Worm (Caenorhabditis elegans) whole organism, early embryonic: Measurements from ENCODE around the gene C33H5.1.

Experiments used
- B0310.2 ChIP-seq: sonication (generic microtip); optimal IDR thresholded peaks from 2 replicates; lab custom pipeline; 2016; ENCODE audit warnings: mild to moderate bottlenecking, missing genetic modification characterization, missing compliant biosample characterization
- F13C5.2 ChIP-seq: sonication (generic microtip); optimal IDR thresholded peaks from 2 replicates; lab custom pipeline; 2017; ENCODE audit warnings: mild to moderate bottlenecking, missing genetic modification characterization, inconsistent platforms, missing compliant biosample characterization
- aly-1 ChIP-seq: sonication (generic microtip); optimal IDR thresholded peaks from 2 replicates; lab custom pipeline; 2016; ENCODE audit warnings: missing genetic modification characterization, missing compliant biosample characterization
- ama-1 ChIP-seq: fragments of 150-350 bp; optimal IDR thresholded peaks from 2 replicates; lab custom pipeline; 2014
- ceh-13 ChIP-seq: fragments of 200-800 bp; sonication (Bioruptor generic); optimal IDR thresholded peaks from 2 replicates; lab custom pipeline; 2018; ENCODE audit warnings: mild to moderate bottlenecking, missing genetic modification characterization, missing compliant biosample characterization
- ceh-36 ChIP-seq: sonication (generic microtip); optimal IDR thresholded peaks from 2 replicates; lab custom pipeline; 2016; ENCODE audit warnings: missing genetic modification characterization, inconsistent platforms, missing compliant biosample characterization
- ets-7 ChIP-seq: sonication (generic microtip); optimal IDR thresholded peaks from 2 replicates; lab custom pipeline; 2016; ENCODE audit warnings: missing genotype, missing genetic modification characterization, missing compliant biosample characterization
- flt-1 ChIP-seq: fragments of 200-800 bp; sonication (Bioruptor generic); IDR thresholded peaks from 2 replicates; pipeline ENCODE4 v1.3.6; 2022; ENCODE audit warnings: missing genetic modification characterization, missing compliant biosample characterization
- hmbx-1 ChIP-seq: sonication (generic microtip); optimal IDR thresholded peaks from 2 replicates; lab custom pipeline; 2016; ENCODE audit warnings: mild to moderate bottlenecking, missing genetic modification characterization, missing compliant biosample characterization
- hmg-4 ChIP-seq: fragments of 200-800 bp; sonication (Bioruptor generic); optimal IDR thresholded peaks from 2 replicates; lab custom pipeline; 2018; ENCODE audit warnings: mild to moderate bottlenecking, missing genetic modification characterization, missing compliant biosample characterization
- hnd-1 ChIP-seq: sonication (generic microtip); optimal IDR thresholded peaks from 2 replicates; lab custom pipeline; 2016; ENCODE audit warnings: missing genetic modification characterization, missing compliant biosample characterization
- pes-1 ChIP-seq: fragments of 200-800 bp; sonication (Bioruptor generic); IDR thresholded peaks from 2 replicates; pipeline ENCODE4 v1.3.6; 2022; ENCODE audit warnings: missing genetic modification reagents, missing genetic modification characterization, missing compliant biosample characterization
- scrt-1 ChIP-seq: fragments of 200-800 bp; sonication (Bioruptor generic); IDR thresholded peaks from 2 replicates; pipeline ENCODE4 v1.3.6; 2022; ENCODE audit warnings: missing genetic modification characterization, missing compliant biosample characterization
- sea-1 ChIP-seq: fragments of 200-800 bp; sonication (Bioruptor generic); conservative IDR thresholded peaks from 2 replicates; pipeline ENCODE4 v1.3.6; 2022; ENCODE audit warnings: missing genetic modification characterization, missing compliant biosample characterization
- tbx-11 ChIP-seq: fragments of 200-800 bp; sonication (Bioruptor generic); IDR thresholded peaks from 2 replicates; pipeline ENCODE4 v1.3.6; 2022; ENCODE audit warnings: missing genetic modification characterization, missing compliant biosample characterization
- tbx-37 ChIP-seq: fragments of 200-800 bp; sonication (Bioruptor generic); conservative IDR thresholded peaks from 2 replicates; pipeline ENCODE4 v1.3.6; 2022; ENCODE audit warnings: missing genetic modification reagents, missing genetic modification characterization, missing compliant biosample characterization
- tra-4 ChIP-seq: sonication (generic microtip); optimal IDR thresholded peaks from 2 replicates; lab custom pipeline; 2017; ENCODE audit warnings: missing genetic modification characterization, missing compliant biosample characterization

The C33H5.1 gene

ce11 chrIV:7794709-7795108 lies 14.0 kb upstream of the C33H5.1 start, which contains the start of gene ntp-1:
Gene ntp-1 (minus strand): TSS chrIV:7794809.
- TF ChIP-seq tbx-37 (GFP tag; lab: Robert Waterston, UW) = no peak
- TF ChIP-seq tbx-11 (GFP tag; lab: Robert Waterston, UW) = no peak
- TF ChIP-seq B0310.2 = no peak
- TF ChIP-seq hmbx-1 (tag; lab: Kevin White, UChicago) = no peak
- no peak for TF ChIP-seq ets-7 (tag; lab: Kevin White, UChicago)
- no peak for TF ChIP-seq ceh-36 (tag; lab: Kevin White, UChicago)
- no peak for TF ChIP-seq ceh-13
- TF ChIP-seq hnd-1 (tag; lab: Kevin White, UChicago) = no peak
- no peak for TF ChIP-seq sea-1 (GFP tag; lab: Robert Waterston, UW)
- TF ChIP-seq tra-4 (tag; lab: Kevin White, UChicago) = no peak
- no peak for TF ChIP-seq F13C5.2 (tag; lab: Kevin White, UChicago)
- no peak for TF ChIP-seq aly-1
- no peak for TF ChIP-seq pes-1
- TF ChIP-seq scrt-1 = no peak
- TF ChIP-seq ama-1 (lab: Kevin White, UChicago) = no peak
- TF ChIP-seq flt-1 (GFP tag; lab: Robert Waterston, UW) = no peak
- no peak for TF ChIP-seq hmg-4 (GFP tag; lab: Kevin White, UChicago)

DNA sequence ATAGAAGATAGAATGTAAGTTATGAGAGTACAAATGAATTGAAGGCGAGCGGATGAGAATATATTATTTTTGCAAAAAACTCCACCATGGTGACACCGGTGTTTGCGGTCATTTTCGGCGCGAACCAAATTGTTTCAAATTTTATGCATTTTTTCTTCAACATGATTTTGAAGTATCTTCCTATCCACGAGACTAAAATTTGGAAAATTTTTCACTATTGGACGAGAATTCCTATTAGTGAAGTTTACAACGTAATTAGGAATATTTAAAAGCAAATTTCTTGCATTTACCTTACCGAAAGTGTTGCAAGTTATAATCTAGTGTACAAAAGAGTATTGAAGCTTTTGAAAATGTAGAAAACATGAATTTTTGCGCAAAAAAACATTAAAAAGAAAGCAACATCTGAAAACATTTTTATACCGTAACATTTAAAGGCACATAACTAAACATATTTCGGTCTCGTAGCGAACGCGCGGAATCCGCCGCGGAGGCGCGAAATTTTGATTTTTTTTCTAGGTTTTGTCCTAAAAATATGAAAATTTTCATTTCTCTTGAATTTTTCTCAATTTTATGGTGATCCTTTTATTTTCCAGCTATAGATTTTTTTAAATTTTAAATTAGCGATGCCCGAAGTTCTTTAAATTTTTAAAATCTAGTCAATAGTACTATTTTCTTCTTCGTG lies 12.1 kb upstream of the C33H5.1 start, which contains the start of gene sgo-1:
Gene sgo-1 (minus strand): TSS at position 51 of the 682 bp plus-strand sequence.
- no peak for TF ChIP-seq B0310.2

DNA sequence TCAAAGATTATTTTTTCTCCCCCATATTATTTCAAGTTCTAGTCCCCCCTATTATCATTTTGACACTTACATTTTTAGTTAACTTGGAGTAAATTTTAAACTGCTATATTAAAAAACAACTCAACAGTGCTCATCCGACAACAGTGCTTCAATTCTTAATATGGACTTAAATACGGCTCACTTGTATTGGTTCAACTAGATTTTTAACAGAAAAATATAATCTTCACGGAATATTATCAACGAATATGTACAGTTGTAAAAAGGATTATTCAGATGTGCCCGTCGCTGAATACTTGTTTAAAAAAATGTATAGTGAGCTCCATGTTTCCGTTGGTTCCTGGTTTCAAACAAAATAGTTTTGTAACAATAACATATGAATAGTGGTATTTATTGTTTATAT lies 8.4 kb upstream of the C33H5.1 start:
- no peak for TF ChIP-seq tbx-11 (GFP tag; lab: Robert Waterston, UW)
- TF ChIP-seq hnd-1 (tag; lab: Kevin White, UChicago) = no peak
- TF ChIP-seq hmg-4 (GFP tag; lab: Kevin White, UChicago) = no peak
- TF ChIP-seq ceh-36 (tag; lab: Kevin White, UChicago) = no peak
- no peak for TF ChIP-seq aly-1
- TF ChIP-seq tra-4 (tag; lab: Kevin White, UChicago) = no peak
- no peak for TF ChIP-seq F13C5.2 (tag; lab: Kevin White, UChicago)
- no peak for TF ChIP-seq sea-1 (GFP tag; lab: Robert Waterston, UW)
- no peak for TF ChIP-seq ets-7 (tag; lab: Kevin White, UChicago)
- no peak for TF ChIP-seq hmbx-1 (tag; lab: Kevin White, UChicago)
- TF ChIP-seq scrt-1 = no peak

DNA sequence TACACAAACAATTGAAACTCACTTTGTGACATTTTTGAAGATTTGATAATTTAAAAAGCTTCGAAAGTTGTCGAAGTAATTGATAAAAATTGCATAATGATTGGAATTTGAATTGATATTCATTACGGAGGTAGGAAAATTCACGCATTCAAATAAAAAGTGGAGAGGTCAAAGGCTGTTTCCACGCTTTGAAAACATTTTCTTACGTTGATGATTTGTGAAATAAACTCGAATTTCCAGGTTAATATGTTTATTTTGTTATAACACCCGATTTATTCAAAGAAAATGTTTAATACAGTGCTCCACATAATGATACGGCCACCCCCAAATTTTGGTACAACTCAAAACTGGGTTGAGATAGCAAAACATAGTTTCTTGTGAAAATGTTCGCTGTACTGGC lies 5.5 kb upstream of the C33H5.1 start, which contains the start of gene C33H5.16:
Gene C33H5.16 (minus strand): TSS at position 101 of the 400 bp plus-strand sequence.
- TF ChIP-seq tra-4 (tag; lab: Kevin White, UChicago) (no peak), F13C5.2 (tag; lab: Kevin White, UChicago) (no peak), ets-7 (tag; lab: Kevin White, UChicago) (no peak), flt-1 (GFP tag; lab: Robert Waterston, UW) (no peak)

DNA sequence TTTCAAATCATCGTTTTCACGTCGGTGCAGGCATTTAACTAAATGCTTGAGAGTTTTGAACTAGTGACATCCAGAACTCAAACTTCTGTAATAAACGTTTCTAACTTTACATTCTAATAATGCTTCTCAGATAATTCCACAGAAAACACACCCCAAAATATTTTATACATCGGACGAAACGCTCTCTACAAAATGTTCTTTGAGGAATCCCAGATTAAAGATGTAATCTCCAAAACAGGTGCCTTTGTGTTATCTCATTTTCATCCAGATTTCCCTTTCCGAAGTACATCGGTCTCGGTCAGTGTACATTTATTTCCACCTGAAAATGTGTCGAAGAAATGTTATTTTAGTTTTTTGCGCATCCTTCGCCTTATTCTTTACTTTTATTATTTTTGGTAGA lies 4.0 kb upstream of the C33H5.1 start, which contains the start of gene C33H5.2:
Gene C33H5.2 (plus strand): TSS at position 301 of the 400 bp plus-strand sequence.
- TF ChIP-seq ama-1 (lab: Kevin White, UChicago) (no peak), tbx-37 (GFP tag; lab: Robert Waterston, UW) (no peak), ceh-13 (no peak), flt-1 (GFP tag; lab: Robert Waterston, UW) (no peak), tra-4 (tag; lab: Kevin White, UChicago) (no peak), ceh-36 (tag; lab: Kevin White, UChicago) (no peak), hnd-1 (tag; lab: Kevin White, UChicago) (no peak), aly-1 (no peak)

ce11 chrIV:7812709-7813108 lies 4.0 kb downstream of the C33H5.1 start, which contains the start of gene zgpa-1:
Gene zgpa-1 (minus strand): TSS chrIV:7812809.
- TF ChIP-seq sea-1 (GFP tag; lab: Robert Waterston, UW) (no peak), hnd-1 (tag; lab: Kevin White, UChicago) (no peak), hmbx-1 (tag; lab: Kevin White, UChicago) (no peak), ceh-13 (no peak), pes-1 (no peak), flt-1 (GFP tag; lab: Robert Waterston, UW) (no peak), ets-7 (tag; lab: Kevin White, UChicago) (no peak), B0310.2 (no peak), ceh-36 (tag; lab: Kevin White, UChicago) (no peak), tbx-11 (GFP tag; lab: Robert Waterston, UW) (no peak), aly-1 (no peak), hmg-4 (GFP tag; lab: Kevin White, UChicago) (no peak), tra-4 (tag; lab: Kevin White, UChicago) (no peak), scrt-1 (no peak), tbx-37 (GFP tag; lab: Robert Waterston, UW) (no peak), F13C5.2 (tag; lab: Kevin White, UChicago) (no peak), ama-1 (lab: Kevin White, UChicago) (no peak)

DNA sequence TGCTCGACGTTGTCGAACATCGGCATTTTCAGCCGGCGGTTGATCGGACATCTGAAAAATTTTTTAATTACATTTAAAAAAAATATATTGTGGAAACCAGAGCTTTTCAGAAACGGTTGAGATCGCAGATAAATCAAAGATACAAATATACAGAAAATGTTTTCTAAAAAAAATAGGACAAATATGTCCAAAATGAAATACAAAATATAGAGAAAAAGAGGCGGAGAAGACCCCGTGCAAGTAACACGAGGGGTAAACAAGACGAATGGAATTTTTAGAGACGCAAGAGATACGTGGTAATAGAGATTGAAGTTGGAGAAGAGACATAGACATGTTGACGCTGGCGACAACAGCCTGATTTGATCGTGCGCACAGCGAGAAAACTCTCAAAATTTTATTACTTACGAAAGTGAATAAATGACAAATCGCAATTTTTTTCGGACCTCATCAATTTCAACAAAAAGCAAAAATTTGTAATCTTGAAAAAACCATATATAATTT lies 7.0 kb downstream of the C33H5.1 start, which contains the start of gene cdgs-1:
Gene cdgs-1 (minus strand): TSS at position 51 of the 501 bp plus-strand sequence.
- TF ChIP-seq hmg-4 (GFP tag; lab: Kevin White, UChicago) (no peak), B0310.2 (no peak), ceh-36 (tag; lab: Kevin White, UChicago) (no peak), flt-1 (GFP tag; lab: Robert Waterston, UW) (no peak), ets-7 (tag; lab: Kevin White, UChicago) (no peak), aly-1 (no peak)
